Fruit fly (Drosophila melanogaster) whole organism, pupa: ENCODE measurements around the gene Npc2f.

Experiments used
- CG10348 ChIP-seq: fragments of 200-800 bp; sonication (Bioruptor generic); IDR thresholded peaks from 2 replicates; pipeline ENCODE4 v1.3.6; 2022; ENCODE audit warnings: missing biosample characterization, missing genetic modification characterization
- CG12605 ChIP-seq: fragments of 200-800 bp; sonication (Bioruptor generic); IDR thresholded peaks from 2 replicates; pipeline ENCODE4 v1.3.6; 2022; ENCODE audit warnings: missing biosample characterization, missing genetic modification characterization
- CG13204 ChIP-seq: fragments of 200-800 bp; sonication (Bioruptor generic); optimal IDR thresholded peaks from 2 replicates; lab custom pipeline; 2018; ENCODE audit warnings: missing biosample characterization, mild to moderate bottlenecking, missing genetic modification characterization, moderate library complexity
- CG14655 ChIP-seq: fragments of 200-800 bp; sonication (Bioruptor generic); optimal IDR thresholded peaks from 3 replicates; lab custom pipeline; 2017; ENCODE audit warnings: mild to moderate bottlenecking, missing biosample characterization, missing genetic modification reagents, missing genetic modification characterization
- CG15710 ChIP-seq: fragments of 200-800 bp; sonication (Bioruptor generic); optimal IDR thresholded peaks from 2 replicates; lab custom pipeline; 2018; ENCODE audit warnings: missing biosample characterization, mild to moderate bottlenecking, missing genetic modification characterization, moderate library complexity
- CG17806 ChIP-seq: fragments of 200-800 bp; sonication (Bioruptor generic); optimal IDR thresholded peaks from 2 replicates; lab custom pipeline; 2018; ENCODE audit warnings: missing biosample characterization, mild to moderate bottlenecking, missing genetic modification characterization, moderate library complexity
- CG32121 ChIP-seq: fragments of 200-800 bp; sonication (Bioruptor generic); IDR thresholded peaks from 2 replicates; pipeline ENCODE4 v1.3.6; 2022; ENCODE audit warnings: missing biosample characterization, missing genetic modification characterization
- CG34367 ChIP-seq: fragments of 200-800 bp; sonication (Bioruptor generic); optimal IDR thresholded peaks from 2 replicates; lab custom pipeline; 2018; ENCODE audit warnings: missing biosample characterization, mild to moderate bottlenecking, missing genetic modification characterization
- CG4496 ChIP-seq: fragments of 200-800 bp; sonication (Bioruptor generic); IDR thresholded peaks from 3 replicates; pipeline ENCODE4 v1.3.6; 2022; ENCODE audit warnings: missing biosample characterization, missing genetic modification characterization
- CG8301 ChIP-seq: fragments of 200-800 bp; sonication (Bioruptor generic); optimal IDR thresholded peaks from 2 replicates; lab custom pipeline; 2018; ENCODE audit warnings: missing biosample characterization, mild to moderate bottlenecking, missing genetic modification characterization
- CG9948 ChIP-seq: fragments of 200-800 bp; sonication (Bioruptor generic); optimal IDR thresholded peaks from 2 replicates; lab custom pipeline; 2018; ENCODE audit warnings: missing biosample characterization, mild to moderate bottlenecking, missing genetic modification characterization, moderate library complexity
- D1 ChIP-seq: fragments of 200-800 bp; sonication (Bioruptor generic); optimal IDR thresholded peaks from 2 replicates; lab custom pipeline; 2018; ENCODE audit warnings: missing biosample characterization, mild to moderate bottlenecking, missing genetic modification characterization, moderate library complexity
- EcR ChIP-seq: fragments of 200-800 bp; sonication (Bioruptor generic); optimal IDR thresholded peaks from 3 replicates; lab custom pipeline; 2019; ENCODE audit warnings: missing biosample characterization, missing genetic modification characterization, mild to moderate bottlenecking, moderate library complexity, missing genetic modification reagents
- Ets98B ChIP-seq: fragments of 200-800 bp; sonication (Bioruptor generic); IDR thresholded peaks from 2 replicates; pipeline ENCODE4 v1.3.6; 2022; ENCODE audit warnings: missing biosample characterization, missing genetic modification characterization
- Pif1A ChIP-seq: fragments of 200-800 bp; sonication (Bioruptor generic); optimal IDR thresholded peaks from 3 replicates; lab custom pipeline; 2016; ENCODE audit warnings: missing biosample characterization, missing genetic modification characterization
- Pif1B ChIP-seq: fragments of 200-800 bp; sonication (Bioruptor generic); optimal IDR thresholded peaks from 3 replicates; lab custom pipeline; 2016; ENCODE audit warnings: missing biosample characterization, missing genetic modification characterization
- Snoo ChIP-seq: fragments of 200-800 bp; sonication (Bioruptor generic); optimal IDR thresholded peaks from 3 replicates; lab custom pipeline; 2017; ENCODE audit warnings: missing biosample characterization, mild to moderate bottlenecking, missing genetic modification characterization, inconsistent platforms
- fd96Ca ChIP-seq: fragments of 200-800 bp; sonication (Bioruptor generic); IDR thresholded peaks from 3 replicates; pipeline ENCODE4 v1.3.6; 2022; ENCODE audit warnings: missing biosample characterization, missing genetic modification characterization
- gl ChIP-seq: fragments of 200-800 bp; sonication (Bioruptor generic); optimal IDR thresholded peaks from 2 replicates; lab custom pipeline; 2018; ENCODE audit warnings: missing biosample characterization, mild to moderate bottlenecking, missing genetic modification characterization
- rn ChIP-seq: fragments of 200-800 bp; sonication (Bioruptor generic); IDR thresholded peaks from 2 replicates; pipeline ENCODE4 v1.3.6; 2022; ENCODE audit warnings: missing biosample characterization, missing genetic modification characterization

Npc2f gene

DNA sequence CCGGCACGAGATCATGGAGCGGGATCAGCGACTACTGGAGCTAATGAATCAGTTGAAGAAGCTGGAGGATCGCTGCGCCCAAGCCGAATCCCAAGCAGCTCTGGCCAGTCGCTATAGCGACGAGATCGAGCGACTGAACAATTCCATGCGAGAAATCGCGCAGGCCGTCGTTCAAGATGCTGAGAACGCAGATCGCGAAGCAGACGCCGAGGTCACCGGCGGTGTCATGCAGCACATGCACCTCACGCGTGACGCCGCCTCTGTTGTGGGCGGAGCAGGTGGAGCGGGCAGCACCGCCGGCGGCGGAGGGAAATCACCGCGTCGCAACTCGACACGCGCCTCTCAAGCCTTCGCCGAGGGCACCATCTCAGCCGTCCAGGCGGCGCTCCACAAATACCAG, 16.0 kb upstream of the Npc2f start:
- no peak for TF ChIP-seq CG9948 (tag; lab: Kevin White, UChicago)
- no peak for TF ChIP-seq CG32121 (GFP tag; lab: Robert Waterston, UW)
- TF ChIP-seq EcR (GFP tag; lab: Kevin White, UChicago): no peak
- TF ChIP-seq CG8301 (tag; lab: Kevin White, UChicago): no peak
- no peak for TF ChIP-seq Pif1B (GFP tag; lab: Kevin White, UChicago)
- TF ChIP-seq D1 (tag; lab: Kevin White, UChicago): no peak
- no peak for TF ChIP-seq CG4496 (GFP tag; lab: Robert Waterston, UW)
- TF ChIP-seq Pif1A (GFP tag; lab: Kevin White, UChicago): no peak
- no peak for TF ChIP-seq Ets98B (GFP tag; lab: Robert Waterston, UW)
- no peak for TF ChIP-seq CG10348 (GFP tag; lab: Robert Waterston, UW)
- TF ChIP-seq CG14655 (GFP tag; lab: Kevin White, UChicago): no peak
- TF ChIP-seq CG13204 (GFP tag; lab: Kevin White, UChicago): no peak
- TF ChIP-seq, all 21 proteins: peak for 0

DNA sequence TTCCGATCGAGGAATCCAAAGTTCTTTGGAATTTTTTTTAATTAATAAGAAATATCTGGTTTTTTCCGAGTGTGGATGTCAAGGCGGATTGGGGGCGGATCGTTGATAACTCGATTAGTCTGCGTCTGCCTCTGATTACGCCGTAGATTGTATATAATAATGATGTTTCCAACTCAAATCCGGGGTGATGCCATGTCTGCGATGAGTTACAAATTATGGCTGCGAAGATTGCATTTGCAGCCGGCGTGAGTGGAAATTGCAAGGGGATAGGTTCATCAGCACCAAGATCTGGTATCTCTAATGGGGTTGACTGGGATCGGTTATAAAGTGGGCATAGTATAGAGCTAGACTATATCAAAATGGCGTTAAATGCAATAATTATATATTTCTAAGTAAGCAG, 15.3 kb upstream of the Npc2f start:
- TF ChIP-seq EcR (GFP tag; lab: Kevin White, UChicago) (peak; percentile 67), Ets98B (GFP tag; lab: Robert Waterston, UW) (peak; percentile 17; the same call in 1 of the 2 replicates), gl (no peak), CG34367 (tag; lab: Kevin White, UChicago) (no peak)

DNA sequence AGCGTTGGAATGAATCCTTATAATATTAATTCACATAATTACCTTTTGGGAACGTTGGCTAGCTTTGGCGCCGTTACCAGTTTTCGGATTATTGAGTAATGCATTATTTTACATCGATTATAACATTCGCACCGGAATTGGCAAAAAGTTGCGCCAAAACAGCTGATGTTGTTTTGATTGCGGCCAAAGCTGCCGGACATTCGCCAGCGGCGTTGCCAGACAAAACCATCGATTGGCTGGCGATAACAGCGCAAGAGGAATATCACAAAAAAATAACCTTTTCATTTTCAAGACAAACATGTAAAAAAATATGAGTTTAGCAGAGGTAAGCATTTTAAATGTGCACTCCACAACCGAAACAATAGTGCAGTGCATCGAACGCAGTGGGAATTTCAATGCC, 7.6 kb upstream of the Npc2f start, which contains the start of the genes GatB and Tsc1:
TSS of gene GatB (minus strand) at position 176 of the 400 bp plus-strand sequence.
TSS of gene Tsc1 (plus strand) at position 228 of the 400 bp plus-strand sequence.
- TF ChIP-seq CG12605 (GFP tag; lab: Robert Waterston, UW) (no peak), gl (no peak)

DNA sequence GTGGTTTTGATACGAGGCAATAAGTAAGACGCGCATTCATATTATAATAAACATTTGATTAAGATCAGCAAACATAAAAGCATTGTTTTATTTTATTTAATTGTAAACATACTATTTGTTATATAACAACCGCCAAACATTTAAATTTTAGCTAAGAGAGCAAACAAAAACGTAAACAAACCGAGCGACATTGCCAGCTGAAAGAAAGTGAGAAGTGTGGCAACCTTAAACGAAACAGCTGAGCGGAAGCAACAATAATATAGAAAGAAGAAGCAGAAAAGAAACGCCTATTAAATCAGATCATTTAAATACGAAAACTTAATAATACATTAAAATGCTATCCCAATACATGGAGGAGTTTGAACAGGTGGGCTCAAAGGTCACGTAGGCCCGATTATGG, 3.1 kb upstream of the Npc2f start, which contains the start of gene Sec10:
TSS of gene Sec10 (plus strand) at position 252 of the 400 bp plus-strand sequence.
- TF ChIP-seq CG14655 (GFP tag; lab: Kevin White, UChicago): no peak
- no peak for TF ChIP-seq CG13204 (GFP tag; lab: Kevin White, UChicago)
- no peak for TF ChIP-seq CG12605 (GFP tag; lab: Robert Waterston, UW)
- no peak for TF ChIP-seq fd96Ca (GFP tag; lab: Robert Waterston, UW)
- TF ChIP-seq rn (GFP tag; lab: Robert Waterston, UW): no peak
- TF ChIP-seq Pif1B (GFP tag; lab: Kevin White, UChicago): no peak
- TF ChIP-seq CG34367 (tag; lab: Kevin White, UChicago): peak; percentile 4

DNA sequence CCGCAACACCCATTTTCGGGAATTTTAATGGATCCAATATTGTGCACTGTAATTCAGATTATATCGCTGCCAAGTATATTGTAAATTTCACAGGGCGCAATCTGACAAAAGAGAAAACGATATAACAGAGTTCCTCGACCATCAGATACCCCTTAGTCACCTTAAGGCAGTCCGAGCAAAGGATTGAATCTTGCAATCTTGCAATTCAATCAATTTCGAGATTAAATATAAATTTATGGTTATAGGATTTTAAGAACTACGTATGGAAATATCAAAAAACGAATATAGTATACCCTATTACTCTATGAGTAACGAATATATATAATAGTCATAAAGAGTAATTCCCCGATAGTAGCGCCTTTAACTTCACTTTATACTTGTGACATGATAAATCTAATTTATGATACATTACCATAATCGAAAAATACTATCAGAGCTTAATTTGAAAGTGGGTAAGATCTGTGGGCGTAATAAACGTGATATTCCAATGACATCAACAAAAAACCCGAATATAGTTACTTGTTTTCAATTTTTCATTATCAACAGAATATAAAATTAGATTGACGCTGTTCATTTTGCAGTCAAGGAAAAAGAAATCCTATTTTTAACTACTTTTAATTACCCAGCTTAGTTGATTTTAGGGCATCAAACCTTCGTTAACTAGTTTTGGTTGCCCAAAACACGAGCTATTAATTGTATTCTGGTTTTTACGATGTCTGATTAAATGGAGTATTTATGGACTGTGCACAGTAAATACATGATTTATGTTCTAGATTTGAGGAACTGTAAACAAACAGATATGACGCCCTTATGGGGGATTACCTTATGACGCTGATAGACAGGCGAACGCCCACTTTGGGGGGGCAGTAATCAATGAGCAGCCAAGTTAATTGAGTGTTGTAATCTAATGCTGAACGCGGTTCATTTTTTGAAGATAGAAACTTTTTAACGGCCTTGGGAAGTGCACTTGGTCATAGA, 1.1 kb downstream of the Npc2f start:
- no peak for TF ChIP-seq CG9948 (tag; lab: Kevin White, UChicago)
- no peak for TF ChIP-seq Pif1A (GFP tag; lab: Kevin White, UChicago)
- TF ChIP-seq CG12605 (GFP tag; lab: Robert Waterston, UW): no peak
- no peak for TF ChIP-seq CG17806
- no peak for TF ChIP-seq D1 (tag; lab: Kevin White, UChicago)
- TF ChIP-seq gl: no peak
- TF ChIP-seq Ets98B (GFP tag; lab: Robert Waterston, UW): no peak
- no peak for TF ChIP-seq CG13204 (GFP tag; lab: Kevin White, UChicago)
- no peak for TF ChIP-seq CG15710 (tag; lab: Kevin White, UChicago)
- no peak for TF ChIP-seq CG34367 (tag; lab: Kevin White, UChicago)
- no peak for TF ChIP-seq rn (GFP tag; lab: Robert Waterston, UW)
- no peak for TF ChIP-seq EcR (GFP tag; lab: Kevin White, UChicago)
- no peak for TF ChIP-seq fd96Ca (GFP tag; lab: Robert Waterston, UW)
- TF ChIP-seq CG14655 (GFP tag; lab: Kevin White, UChicago): no peak
- no peak for TF ChIP-seq Snoo
- TF ChIP-seq Pif1B (GFP tag; lab: Kevin White, UChicago): no peak
- TF ChIP-seq CG10348 (GFP tag; lab: Robert Waterston, UW): no peak
- no peak for TF ChIP-seq CG32121 (GFP tag; lab: Robert Waterston, UW)
- TF ChIP-seq CG8301 (tag; lab: Kevin White, UChicago): no peak
- TF ChIP-seq CG4496 (GFP tag; lab: Robert Waterston, UW): no peak

DNA sequence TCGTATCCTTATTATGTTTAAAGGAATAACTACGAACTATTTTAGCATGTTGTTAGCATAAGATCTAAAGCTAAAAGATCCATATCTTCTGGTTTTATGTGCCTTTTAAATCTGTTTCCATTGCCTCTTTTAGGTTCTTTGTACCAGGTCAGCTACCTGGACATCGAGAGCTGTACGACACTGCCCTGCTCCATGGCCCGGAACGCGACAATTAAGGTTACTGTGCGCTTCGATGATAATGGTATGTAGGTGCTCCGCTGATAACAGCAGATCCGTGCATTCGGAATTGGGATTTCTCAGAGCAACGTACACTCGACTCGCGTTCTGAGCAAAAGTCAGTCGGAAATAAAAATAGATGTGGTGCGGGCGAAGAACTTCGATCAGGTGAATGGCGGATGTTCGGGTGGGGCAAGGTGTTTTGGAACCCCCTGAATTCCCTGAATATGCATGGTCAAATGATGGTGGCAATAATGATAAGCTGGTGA, 2.0 kb downstream of the Npc2f start:
- TF ChIP-seq CG4496 (GFP tag; lab: Robert Waterston, UW) (0 out of 3 replicates have a peak, but pooled peaks have one; percentile 16), rn (GFP tag; lab: Robert Waterston, UW) (no peak)
